Worm (Caenorhabditis elegans): ENCODE results near the gene shc-2.
A peak's percentile ranks its signal among the peaks of the same experiment; 100 is the strongest.

The shc-2 gene

ce11 chrII:4968863-4969262, at the start of gene shc-2:
Gene shc-2 (plus strand): TSS chrII:4969163.
- no peak for TF ChIP-seq Y95B8A.8 (GFP tag; IDR thresholded peaks at IDR 0.05)
- TF ChIP-seq him-1 (tag; optimal IDR thresholded peaks at IDR 0.05): no peak
- no peak for TF ChIP-seq F33H1.4 (GFP tag; IDR thresholded peaks at IDR 0.05)
- no peak for TF ChIP-seq akir-1 (GFP tag; optimal IDR thresholded peaks at IDR 0.05)
- no peak for TF ChIP-seq hrde-1 (tag; optimal IDR thresholded peaks at IDR 0.05; ENCODE audit: borderline replicate concordance)
- no peak for TF ChIP-seq cebp-1 (GFP tag; IDR thresholded peaks at IDR 0.05)
- no peak for TF ChIP-seq cebp-1 (tag; optimal IDR thresholded peaks at IDR 0.05)
- no peak for TF ChIP-seq egl-18 (GFP tag; IDR thresholded peaks at IDR 0.05)
- no peak for TF ChIP-seq madf-8 (GFP tag; conservative IDR thresholded peaks at IDR 0.05)
- TF ChIP-seq ztf-18 (tag; optimal IDR thresholded peaks at IDR 0.05): no peak
- TF ChIP-seq nhr-120 (GFP tag; IDR thresholded peaks at IDR 0.05): no peak
- no peak for TF ChIP-seq lsl-1 (GFP tag; optimal IDR thresholded peaks at IDR 0.05)
- no peak for TF ChIP-seq efl-1 (GFP tag; optimal IDR thresholded peaks at IDR 0.05)
- TF ChIP-seq pbrm-1 (GFP tag; IDR thresholded peaks at IDR 0.05): no peak
- no peak for TF ChIP-seq lag-1 (GFP tag; IDR thresholded peaks at IDR 0.05)

DNA sequence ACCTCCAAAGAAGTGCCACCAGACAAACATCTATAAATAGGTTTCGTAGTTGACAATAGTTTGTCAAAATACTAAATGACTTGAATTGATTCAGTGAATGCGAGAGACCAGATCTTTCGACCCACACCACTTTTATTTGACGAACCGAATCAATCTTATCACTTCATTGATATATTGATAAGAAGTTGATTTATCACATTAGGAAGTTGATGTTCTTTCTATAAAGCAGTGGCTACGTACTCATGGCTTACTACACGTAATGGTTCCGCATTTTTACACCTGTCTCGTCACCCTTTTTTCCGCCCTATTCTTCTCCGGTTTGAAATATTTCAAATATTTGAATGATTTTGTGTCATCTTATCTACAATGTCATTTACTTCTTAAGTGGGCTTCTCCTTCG, 48.4 kb upstream of the shc-2 start:
- TF ChIP-seq Y53G8AR.9 (GFP tag; conservative IDR thresholded peaks at IDR 0.05) (0 out of 2 replicates have a peak, but pooled peaks have one; percentile 12), T07F8.4 (tag; optimal IDR thresholded peaks at IDR 0.05) (no peak), nhr-80 (tag; optimal IDR thresholded peaks at IDR 0.05) (peak; percentile 12)

DNA sequence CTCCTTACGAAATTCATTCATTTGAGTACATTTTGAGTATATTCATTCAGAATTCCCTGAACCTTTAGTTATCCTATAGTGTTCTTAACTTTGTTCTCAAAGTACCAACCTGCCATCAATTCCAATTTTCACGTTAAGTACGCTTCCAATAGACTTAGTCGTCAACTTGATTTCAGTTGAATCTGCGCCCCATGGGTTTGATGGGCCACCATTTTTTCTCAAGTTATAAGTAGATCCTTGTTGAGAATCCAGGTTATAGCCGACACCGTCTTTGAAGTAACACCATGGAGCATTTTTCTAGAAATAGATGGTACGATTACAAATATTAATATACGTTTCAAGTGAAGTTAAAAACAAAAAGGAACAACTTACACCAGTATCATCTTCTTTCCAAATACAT, 44.2 kb upstream of the shc-2 start:
- TF ChIP-seq madf-6 (GFP tag; IDR thresholded peaks at IDR 0.05) (no peak), ceh-27 (GFP tag; optimal IDR thresholded peaks at IDR 0.05) (no peak), Y67H2A.10 (GFP tag; conservative IDR thresholded peaks at IDR 0.05) (no peak), lag-1 (GFP tag; IDR thresholded peaks at IDR 0.05) (no peak), T07F8.4 (tag; optimal IDR thresholded peaks at IDR 0.05) (no peak), mcd-1 (GFP tag; IDR thresholded peaks at IDR 0.05) (no peak)

DNA sequence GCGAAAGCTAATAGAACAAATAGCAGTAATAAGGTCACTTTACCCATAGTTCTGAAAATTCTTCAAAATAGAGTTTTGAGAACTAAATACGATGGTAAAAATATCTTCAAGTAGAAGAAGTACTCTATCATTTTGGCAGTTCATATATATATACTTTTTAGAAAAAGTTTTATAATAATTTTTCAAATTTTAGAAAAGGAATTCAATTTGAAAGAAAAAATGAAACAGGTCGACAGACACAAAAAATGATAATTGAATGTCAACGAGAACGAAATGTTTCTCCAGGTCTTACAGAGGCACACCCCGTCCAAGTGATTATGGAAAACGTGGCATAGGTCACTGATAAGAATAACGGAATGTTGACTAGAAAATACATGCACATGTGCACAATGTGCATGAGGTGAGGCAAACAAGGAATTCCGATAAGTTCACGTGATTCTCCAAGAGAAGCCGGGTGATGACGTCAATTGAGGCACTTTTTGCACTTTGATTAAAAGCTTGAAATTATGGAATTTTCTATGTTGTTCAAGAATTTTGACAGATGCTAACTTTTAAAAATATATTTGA, 43.7 kb upstream of the shc-2 start, which contains the start of gene aagr-2:
aagr-2 (minus strand) TSS at position 51 of the 567 bp plus-strand sequence.
- TF ChIP-seq atf-7 (tag; optimal IDR thresholded peaks at IDR 0.05): peak; percentile 92
- TF ChIP-seq tbp1 (GFP tag; optimal IDR thresholded peaks at IDR 0.05): peak; percentile 25
- TF ChIP-seq Y95B8A.8 (GFP tag; IDR thresholded peaks at IDR 0.05): 0 out of 2 replicates have a peak, but pooled peaks have one; percentile 8
- peak; percentile 11 for TF ChIP-seq F22D6.2 (tag; optimal IDR thresholded peaks at IDR 0.05)
- TF ChIP-seq K11D2.4 (GFP tag; IDR thresholded peaks at IDR 0.05): no peak
- no peak for TF ChIP-seq Y53F4B.3 (GFP tag; IDR thresholded peaks at IDR 0.05)
- peak; percentile 36 to 64 for TF ChIP-seq let-607 (tag; optimal IDR thresholded peaks at IDR 0.05)
- no peak for TF ChIP-seq ceh-100 (GFP tag; IDR thresholded peaks at IDR 0.05)
- no peak for TF ChIP-seq mel-28 (tag; optimal IDR thresholded peaks at IDR 0.05; ENCODE audit: borderline replicate concordance)
- TF ChIP-seq F57C9.4 (tag; optimal IDR thresholded peaks at IDR 0.05): no peak
- TF ChIP-seq cebp-1 (GFP tag; IDR thresholded peaks at IDR 0.05): no peak
- peak; percentile 60 for TF ChIP-seq cebp-1 (tag; optimal IDR thresholded peaks at IDR 0.05)
- TF ChIP-seq snpc-1.3 (tag; optimal IDR thresholded peaks at IDR 0.05; ENCODE audit: insufficient read depth): no peak
- TF ChIP-seq madf-3 (GFP tag; IDR thresholded peaks at IDR 0.05): no peak
- TF ChIP-seq pha-4 (tag; optimal IDR thresholded peaks at IDR 0.05): peak; percentile 86
- TF ChIP-seq ztf-22 (GFP tag; optimal IDR thresholded peaks at IDR 0.05): peak; percentile 18
- no peak for TF ChIP-seq snpc-4 (GFP tag; optimal IDR thresholded peaks at IDR 0.05)
- TF ChIP-seq snpc-4 (tag; optimal IDR thresholded peaks at IDR 0.05): peak in 1 of 4 experiments; percentile 10
- peak; percentile 44 for TF ChIP-seq ets-4 (GFP tag; optimal IDR thresholded peaks at IDR 0.05)
- TF ChIP-seq C06A6.2 (GFP tag; conservative IDR thresholded peaks at IDR 0.05): no peak
- peak; percentile 74; the same call in 1 of the 2 replicates for TF ChIP-seq egl-44 (GFP tag; IDR thresholded peaks at IDR 0.05)
- TF ChIP-seq tbx-9 (tag; optimal IDR thresholded peaks at IDR 0.05; ENCODE audit: borderline replicate concordance): no peak
- no peak for TF ChIP-seq Y79H2A.3 (GFP tag; conservative IDR thresholded peaks at IDR 0.05)
- TF ChIP-seq K12H6.12 (tag; optimal IDR thresholded peaks at IDR 0.05): no peak
